Worm (Caenorhabditis elegans): ENCODE results near the gene copb-2.

DNA sequence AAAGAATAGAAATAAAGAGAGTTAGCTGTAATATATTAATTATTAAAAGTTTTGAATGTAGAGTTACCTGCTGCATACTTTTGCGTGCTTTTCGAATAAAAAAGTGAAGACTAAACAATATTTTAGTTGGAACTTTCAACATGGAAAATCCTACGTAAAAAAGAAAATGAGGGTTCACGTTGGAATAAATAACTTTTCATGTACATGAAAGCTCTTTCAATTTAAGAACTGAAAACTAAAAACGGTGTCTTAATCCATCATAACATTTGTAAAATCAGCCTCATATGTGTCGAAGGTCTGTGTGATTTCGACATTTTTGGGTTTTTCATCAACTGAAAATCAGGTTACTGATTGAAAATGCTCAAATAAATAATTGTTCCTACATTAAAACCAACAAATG lies 46.7 kb downstream of the copb-2 start, which contains the start of gene ttr-9:
- TF ChIP-seq eyg-1 (tag; optimal IDR thresholded peaks at IDR 0.05): no peak
- no peak for TF ChIP-seq unc-55 (GFP tag; optimal IDR thresholded peaks at IDR 0.05)
- TF ChIP-seq ceh-24 (tag; optimal IDR thresholded peaks at IDR 0.05): no peak
- no peak for TF ChIP-seq ceh-22 (tag; optimal IDR thresholded peaks at IDR 0.05)
- no peak for TF ChIP-seq pha-4 (tag; optimal IDR thresholded peaks at IDR 0.05)
- TF ChIP-seq fkh-6 (tag; optimal IDR thresholded peaks at IDR 0.05): no peak
- TF ChIP-seq hlh-15 (tag; optimal IDR thresholded peaks at IDR 0.05): no peak

Measured in whole organism, late embryonic.